Worm (Caenorhabditis elegans) whole organism, young adult: ENCODE measurements around the gene T28F12.1.
"Not testable (repeated sequence)": the region's sequence is repeated elsewhere in the genome, so short reads cannot be mapped to it uniquely, and the experiment has no call there.

Source experiments
- B0035.1 ChIP-seq: sonication (generic microtip); optimal IDR thresholded peaks from 2 replicates; lab custom pipeline; 2016; ENCODE audit warnings: missing genetic modification characterization, mild to moderate bottlenecking, missing compliant biosample characterization, missing genotype, missing genetic modification reagents
- D2030.7 ChIP-seq: fragments of 200-800 bp; sonication (Bioruptor generic); IDR thresholded peaks from 2 replicates; pipeline ENCODE4 v1.3.6; 2022; ENCODE audit warnings: missing genetic modification reagents, missing genetic modification characterization, missing compliant biosample characterization
- F33H1.4 ChIP-seq: fragments of 200-800 bp; sonication (Bioruptor generic); IDR thresholded peaks from 2 replicates; pipeline ENCODE4 v1.3.6; 2022; ENCODE audit warnings: missing genetic modification reagents, missing genetic modification characterization, missing compliant biosample characterization
- F55B11.4 ChIP-seq: sonication (generic microtip); optimal IDR thresholded peaks from 2 replicates; lab custom pipeline; 2016; ENCODE audit warnings: missing compliant biosample characterization, missing genetic modification characterization, borderline replicate concordance; ENCODE audit not compliant: insufficient read depth
- K12H6.12 ChIP-seq: fragments of 200-800 bp; sonication (Bioruptor generic); optimal IDR thresholded peaks from 2 replicates; lab custom pipeline; 2018; ENCODE audit warnings: mild to moderate bottlenecking, missing genetic modification characterization, missing compliant biosample characterization
- Y67H2A.10 ChIP-seq: fragments of 200-800 bp; sonication (Bioruptor generic); conservative IDR thresholded peaks from 2 replicates; pipeline ENCODE4 v1.3.6; 2022; ENCODE audit warnings: missing genetic modification reagents, missing genetic modification characterization, missing compliant biosample characterization
- atf-7 ChIP-seq: sonication (generic microtip); optimal IDR thresholded peaks from 2 replicates; lab custom pipeline; 2017; ENCODE audit warnings: mild to moderate bottlenecking, missing genetic modification characterization, missing compliant biosample characterization
- attf-3 ChIP-seq: fragments of 200-800 bp; sonication (Bioruptor generic); conservative IDR thresholded peaks from 2 replicates; pipeline ENCODE4 v1.3.6; 2022; ENCODE audit warnings: missing genetic modification reagents, missing genetic modification characterization, missing compliant biosample characterization
- attf-6 ChIP-seq: fragments of 200-800 bp; sonication (Bioruptor generic); IDR thresholded peaks from 2 replicates; pipeline ENCODE4 v1.3.6; 2022; ENCODE audit warnings: missing genetic modification reagents, missing genetic modification characterization, missing compliant biosample characterization
- cebp-1 ChIP-seq, 2 experiments: fragments of 200-800 bp in 1 of 2; sonication (Bioruptor generic) in 1 of 2; sonication (generic microtip) in 1 of 2; IDR thresholded peaks in 1 of 2; optimal IDR thresholded peaks in 1 of 2; 2 replicates each; pipeline versions ENCODE4 v1.3.6 to Lab custom; 2017 to 2022; ENCODE audit warnings: missing compliant biosample characterization in 2 of 2, missing genetic modification characterization in 2 of 2, mild to moderate bottlenecking in 1 of 2, missing genetic modification reagents in 1 of 2, moderate library complexity in 1 of 2
- ceh-100 ChIP-seq: fragments of 200-800 bp; sonication (Bioruptor generic); IDR thresholded peaks from 2 replicates; pipeline ENCODE4 v1.3.6; 2022; ENCODE audit warnings: missing genetic modification reagents, missing genetic modification characterization, missing compliant biosample characterization
- ceh-79 ChIP-seq: sonication (generic microtip); optimal IDR thresholded peaks from 2 replicates; lab custom pipeline; 2017; ENCODE audit warnings: mild to moderate bottlenecking, missing genetic modification characterization, missing compliant biosample characterization
- efl-1 ChIP-seq: fragments of 150-350 bp; optimal IDR thresholded peaks from 2 replicates; lab custom pipeline; 2014; ENCODE audit warnings: missing biosample characterization, missing genetic modification reagents, missing genetic modification characterization
- egl-44 ChIP-seq: fragments of 200-800 bp; sonication (Bioruptor generic); IDR thresholded peaks from 2 replicates; pipeline ENCODE4 v1.3.6; 2022; ENCODE audit warnings: missing genetic modification reagents, missing genetic modification characterization, missing compliant biosample characterization
- egrh-3 ChIP-seq: fragments of 200-800 bp; sonication (Bioruptor generic); IDR thresholded peaks from 2 replicates; pipeline ENCODE4 v1.3.6; 2022; ENCODE audit warnings: missing genetic modification reagents, missing genetic modification characterization, missing compliant biosample characterization
- ets-4 ChIP-seq: fragments of 200-800 bp; sonication (Bioruptor generic); optimal IDR thresholded peaks from 2 replicates; lab custom pipeline; 2018; ENCODE audit warnings: mild to moderate bottlenecking, missing genetic modification characterization, missing compliant biosample characterization
- lin-26 ChIP-seq: fragments of 200-800 bp; sonication (Bioruptor generic); IDR thresholded peaks from 2 replicates; pipeline ENCODE4 v1.3.6; 2022; ENCODE audit warnings: missing genetic modification reagents, missing genetic modification characterization, missing compliant biosample characterization
- lsl-1 ChIP-seq: fragments of 200-800 bp; sonication (Bioruptor generic); optimal IDR thresholded peaks from 2 replicates; lab custom pipeline; 2018; ENCODE audit warnings: mild to moderate bottlenecking, missing genetic modification characterization, moderate library complexity, missing compliant biosample characterization
- madf-10 ChIP-seq: sonication (generic microtip); optimal IDR thresholded peaks from 2 replicates; lab custom pipeline; 2016; ENCODE audit warnings: mild to moderate bottlenecking, missing genetic modification characterization, missing compliant biosample characterization
- madf-6 ChIP-seq: fragments of 200-800 bp; sonication (Bioruptor generic); IDR thresholded peaks from 2 replicates; pipeline ENCODE4 v1.3.6; 2022; ENCODE audit warnings: missing genetic modification reagents, missing genetic modification characterization, missing compliant biosample characterization
- madf-8 ChIP-seq: fragments of 200-800 bp; sonication (Bioruptor generic); conservative IDR thresholded peaks from 2 replicates; pipeline ENCODE4 v1.3.6; 2022; ENCODE audit warnings: missing genetic modification reagents, missing genetic modification characterization, missing compliant biosample characterization
- nhr-179 ChIP-seq: sonication (generic microtip); optimal IDR thresholded peaks from 2 replicates; lab custom pipeline; 2016; ENCODE audit warnings: mild to moderate bottlenecking, missing genetic modification characterization, missing compliant biosample characterization
- nhr-80 ChIP-seq: sonication (generic microtip); optimal IDR thresholded peaks from 2 replicates; lab custom pipeline; 2016; ENCODE audit warnings: missing genetic modification characterization, missing compliant biosample characterization
- rpc-1 ChIP-seq, 2 experiments: fragments of 150-350 bp in 1 of 2; sonication (generic microtip) in 1 of 2; optimal IDR thresholded peaks; 2 replicates each; lab custom pipeline; 2014 to 2018; ENCODE audit warnings: missing biosample characterization in 1 of 2, missing genetic modification characterization in 1 of 2, missing genetic modification reagents in 1 of 2, missing genotype in 1 of 2
- snpc-4 ChIP-seq, 5 experiments: fragments of 150-350 bp in 1 of 5; sonication (generic microtip) in 4 of 5; optimal IDR thresholded peaks; 2 replicates each; lab custom pipeline; 2014 to 2018; ENCODE audit warnings: missing genetic modification characterization in 5 of 5, missing biosample characterization in 3 of 5, antibody characterized with exemption in 2 of 5, mild to moderate bottlenecking in 2 of 5, missing compliant biosample characterization in 2 of 5, missing genotype in 2 of 5, moderate library complexity in 2 of 5, missing genetic modification reagents in 1 of 5
- somi-1 ChIP-seq: fragments of 200-800 bp; sonication (Bioruptor generic); optimal IDR thresholded peaks from 2 replicates; lab custom pipeline; 2018; ENCODE audit warnings: mild to moderate bottlenecking, missing genetic modification characterization, missing compliant biosample characterization
- tbp1 ChIP-seq: fragments of 200-800 bp; sonication (Bioruptor generic); optimal IDR thresholded peaks from 2 replicates; lab custom pipeline; 2018; ENCODE audit warnings: mild to moderate bottlenecking, missing genetic modification characterization, missing compliant biosample characterization
- xnd-1 ChIP-seq: sonication (generic microtip); optimal IDR thresholded peaks from 2 replicates; lab custom pipeline; 2016; ENCODE audit warnings: missing genotype, missing genetic modification reagents, missing genetic modification characterization, missing compliant biosample characterization

Gene T28F12.1

DNA sequence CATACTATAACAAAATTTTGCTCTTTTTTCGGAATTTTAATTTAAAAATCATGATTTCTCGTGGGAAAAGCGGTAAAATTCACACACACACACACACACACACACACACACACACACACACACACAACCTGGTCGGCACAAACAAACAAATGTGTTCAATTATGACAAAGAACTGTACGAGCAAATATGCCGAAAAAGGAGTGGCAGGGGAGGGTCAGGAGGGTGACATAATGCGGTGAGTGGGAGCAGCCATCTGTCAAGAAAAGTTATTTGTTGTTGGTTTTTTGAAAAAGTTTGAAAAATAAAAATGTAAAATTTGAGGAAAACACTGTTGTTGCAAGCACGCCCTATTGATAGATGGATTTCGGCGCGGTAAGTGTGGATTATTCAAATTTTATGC, 39.1 kb downstream of the T28F12.1 start:
- TF ChIP-seq nhr-179 (no peak), F55B11.4 (no peak), snpc-4 (GFP tag; optimal IDR thresholded peaks at IDR 0.05; lab: Kevin White, UChicago) (no peak), snpc-4 (tag; optimal IDR thresholded peaks at IDR 0.05; lab: Kevin White, UChicago) (no peak), somi-1 (no peak), atf-7 (tag; lab: Kevin White, UChicago) (no peak), B0035.1 (tag; lab: Kevin White, UChicago) (no peak)

DNA sequence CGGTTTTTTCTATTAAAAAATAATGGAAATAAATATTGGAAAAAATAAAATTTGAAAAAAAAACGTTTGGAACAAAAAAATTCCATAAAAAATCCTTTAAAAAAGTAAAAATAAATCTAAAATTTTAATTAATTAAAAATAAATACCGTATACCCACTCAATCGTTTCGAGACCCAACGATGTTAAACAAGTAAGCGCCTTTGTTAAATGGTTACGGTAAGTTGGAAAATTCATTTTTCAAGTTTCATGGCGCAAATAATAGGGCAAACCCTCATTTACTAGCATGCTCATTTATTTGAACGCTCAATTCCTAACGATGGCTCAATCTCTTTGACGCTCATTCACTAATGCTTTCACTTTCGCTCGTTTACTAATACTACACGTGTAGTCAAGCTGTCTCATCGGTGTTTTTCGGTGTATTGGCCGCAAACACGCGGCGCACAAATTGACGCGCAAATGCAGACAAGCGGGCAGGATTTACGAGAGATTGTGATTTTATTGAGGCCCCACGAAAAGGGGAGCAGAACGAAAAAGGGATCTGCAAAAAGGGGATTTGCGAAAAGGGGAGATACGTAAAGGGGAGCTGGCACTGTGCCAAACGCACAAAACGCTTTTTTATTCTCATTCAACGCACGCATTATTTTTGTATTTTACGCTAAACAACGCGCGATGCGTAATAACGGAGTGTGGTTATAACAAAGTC, 39.7 kb downstream of the T28F12.1 start:
- peak; percentile 90 for TF ChIP-seq F33H1.4 (GFP tag; lab: Robert Waterston, UW)
- peak; percentile 49; the same call in 1 of the 2 replicates for TF ChIP-seq D2030.7
- TF ChIP-seq ceh-100 (GFP tag; lab: Robert Waterston, UW) = peak; percentile 78
- TF ChIP-seq madf-8 (GFP tag; lab: Robert Waterston, UW) = peak; percentile 68
- TF ChIP-seq egrh-3 (GFP tag; lab: Robert Waterston, UW) = 0 out of 2 replicates have a peak, but pooled peaks have one; percentile 24
- peak; percentile 95 for TF ChIP-seq lsl-1
- TF ChIP-seq attf-3 (GFP tag; lab: Robert Waterston, UW) = peak; percentile 25; the same call in 1 of the 2 replicates
- TF ChIP-seq xnd-1 (tag; lab: Kevin White, UChicago) = peak; percentile 88
- TF ChIP-seq madf-6 (GFP tag; lab: Robert Waterston, UW) = peak; percentile 88

DNA sequence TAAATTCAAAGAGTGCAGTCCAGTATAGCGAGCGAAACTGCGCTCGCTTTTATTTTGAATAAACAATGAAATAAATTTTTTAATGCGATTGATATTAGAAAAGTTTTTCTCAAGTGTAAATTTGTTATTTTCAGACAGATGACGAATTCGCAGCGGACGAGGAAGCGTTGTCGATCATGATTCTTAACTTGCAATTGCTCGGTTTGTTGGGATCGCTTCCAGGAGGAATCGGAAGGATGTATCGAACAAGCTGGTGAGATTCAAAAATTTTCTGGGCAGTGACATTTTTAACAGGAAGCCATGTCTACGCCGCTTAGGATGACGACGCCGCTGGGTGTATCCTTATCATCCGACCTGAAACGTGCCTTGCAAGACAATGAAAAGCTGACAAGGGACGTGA, 40.7 kb downstream of the T28F12.1 start, which contains the start of gene Y61A9LA.12:
Y61A9LA.12 (plus strand) TSS at position 301 of the 400 bp plus-strand sequence.
- TF ChIP-seq ceh-79 (tag; lab: Kevin White, UChicago); egl-44 (GFP tag; lab: Robert Waterston, UW); B0035.1 (tag; lab: Kevin White, UChicago): not testable (repeated sequence)
- TF ChIP-seq, all 124 proteins: peak for 0; not testable (repeated sequence) for 124

DNA sequence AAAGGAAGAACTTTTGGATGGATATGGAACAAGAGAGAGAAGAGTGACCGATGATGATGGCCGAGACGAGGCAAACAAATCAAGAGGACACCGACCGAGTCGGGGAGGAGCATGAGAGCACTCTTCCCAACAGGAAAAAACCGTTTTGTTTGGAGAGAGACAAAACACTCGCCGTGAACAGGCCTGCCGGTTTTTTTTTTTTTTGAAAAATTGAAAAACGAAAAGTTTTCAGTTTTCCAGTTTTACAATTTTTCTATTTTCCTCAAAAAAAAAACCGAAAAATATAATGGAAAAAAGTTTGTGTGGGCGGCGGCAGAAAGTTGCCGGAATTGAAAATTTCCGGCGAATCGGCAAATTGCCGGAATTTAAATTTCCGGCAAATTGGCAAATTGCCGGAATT, 46.9 kb downstream of the T28F12.1 start, which contains the start of gene Y61A9LA.7:
Y61A9LA.7 (minus strand) TSS at position 101 of the 400 bp plus-strand sequence.
- TF ChIP-seq attf-6 (GFP tag; lab: Robert Waterston, UW) (no peak), tbp1 (no peak), egl-44 (GFP tag; lab: Robert Waterston, UW) (no peak), cebp-1 (GFP tag; IDR thresholded peaks at IDR 0.05; lab: Robert Waterston, UW) (no peak), cebp-1 (tag; optimal IDR thresholded peaks at IDR 0.05; lab: Kevin White, UChicago) (no peak), madf-10 (tag; lab: Kevin White, UChicago) (no peak), rpc-1 (optimal IDR thresholded peaks at IDR 0.05; lab: Kevin White, UChicago) (no peak), rpc-1 (tag; optimal IDR thresholded peaks at IDR 0.05; lab: Kevin White, UChicago) (no peak), nhr-80 (no peak), K12H6.12 (no peak), efl-1 (GFP tag; lab: Kevin White, UChicago) (no peak), ets-4 (no peak)

DNA sequence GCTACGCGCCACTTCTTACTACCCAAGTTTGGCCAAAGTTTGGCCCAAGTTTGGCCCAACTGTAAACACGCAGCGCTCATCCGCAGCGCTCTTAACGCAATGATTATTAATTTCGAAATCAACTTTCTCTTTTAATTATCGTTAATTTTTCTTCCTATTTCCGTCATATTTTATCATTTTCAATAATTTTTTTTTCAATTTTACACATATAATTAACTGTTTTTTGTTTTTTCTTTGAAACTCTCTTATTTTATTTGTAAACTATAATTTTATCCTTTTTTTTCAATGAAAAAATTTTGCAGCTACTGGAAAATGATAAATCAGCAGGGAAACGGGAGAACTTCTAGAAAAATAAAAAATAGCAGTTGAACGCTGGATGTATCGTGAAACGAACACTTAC, 47.6 kb downstream of the T28F12.1 start, which contains the start of gene Y61A9LA.4:
Y61A9LA.4 (plus strand) TSS at position 301 of the 400 bp plus-strand sequence.
- TF ChIP-seq K12H6.12; lin-26 (GFP tag; lab: Robert Waterston, UW); Y67H2A.10 (GFP tag; lab: Robert Waterston, UW): not testable (repeated sequence)
